Fruit fly (Drosophila melanogaster): ENCODE results near the gene CG31709.

dm6 chr2L:9565387-9565786 is 14.1 kb downstream of the CG31709 start, which contains the start of gene CG46468:
- TF ChIP-seq h (optimal IDR thresholded peaks at IDR 0.05), result no peak
- TF ChIP-seq psq (optimal IDR thresholded peaks at IDR 0.05), result no peak
- no peak for TF ChIP-seq ttk (optimal IDR thresholded peaks at IDR 0.05)

Data from Kc167 (cell line).